Worm (Caenorhabditis elegans): ENCODE measurements around the gene flh-1.

DNA sequence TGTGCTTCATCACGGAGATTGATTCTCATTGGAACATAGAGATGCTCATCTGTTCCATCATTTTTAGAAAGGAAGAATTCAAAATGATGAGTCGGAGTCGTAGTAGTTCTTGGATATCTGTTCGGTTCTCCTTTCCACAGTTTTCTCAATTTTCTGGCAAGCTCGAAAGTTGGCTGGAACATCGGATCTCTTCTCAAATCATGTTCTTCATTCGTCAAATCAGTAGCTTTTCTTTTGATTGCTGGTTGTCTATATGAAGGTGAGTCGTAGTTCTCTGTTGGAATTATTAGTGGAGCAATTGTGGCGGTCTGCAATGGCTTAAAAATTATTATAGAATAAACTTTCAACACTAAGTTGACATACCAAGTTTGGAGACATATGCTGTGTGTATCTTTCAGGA lies 1.8 kb downstream of the flh-1 start:
- TF ChIP-seq madf-3 (GFP tag; IDR thresholded peaks at IDR 0.05) = no peak
- no peak for TF ChIP-seq ccch-3 (GFP tag; optimal IDR thresholded peaks at IDR 0.05)
- no peak for TF ChIP-seq F55B11.4 (tag; optimal IDR thresholded peaks at IDR 0.05; ENCODE audit: borderline replicate concordance, insufficient read depth)
- no peak for TF ChIP-seq lsy-27 (tag; optimal IDR thresholded peaks at IDR 0.05; ENCODE audit: borderline replicate concordance, insufficient read depth)
- no peak for TF ChIP-seq B0336.3 (GFP tag; IDR thresholded peaks at IDR 0.05)
- no peak for TF ChIP-seq ama-1 (optimal IDR thresholded peaks at IDR 0.05)
- TF ChIP-seq ama-1 (GFP tag; optimal IDR thresholded peaks at IDR 0.05) = no peak
- no peak for TF ChIP-seq efl-1 (GFP tag; optimal IDR thresholded peaks at IDR 0.05)
- TF ChIP-seq pbrm-1 (GFP tag; IDR thresholded peaks at IDR 0.05) = no peak
- TF ChIP-seq D2030.7 (GFP tag; IDR thresholded peaks at IDR 0.05) = no peak
- no peak for TF ChIP-seq unc-62 (GFP tag; optimal IDR thresholded peaks at IDR 0.05)
- TF ChIP-seq lin-35 (GFP tag; optimal IDR thresholded peaks at IDR 0.05) = no peak
